Worm (Caenorhabditis elegans) whole organism, L4 larva: ENCODE results near the gene ZK809.8.
A peak's percentile ranks its signal among the peaks of the same experiment; 100 is the strongest.

ENCODE experiments used
- F37D6.2 ChIP-seq: sonication (generic microtip); optimal IDR thresholded peaks from 2 replicates; lab custom pipeline; 2016; ENCODE audit warnings: mild to moderate bottlenecking, missing genetic modification characterization, missing compliant biosample characterization
- T20F7.1 ChIP-seq: fragments of 200-800 bp; sonication (Bioruptor generic); optimal IDR thresholded peaks from 2 replicates; lab custom pipeline; 2018; ENCODE audit warnings: mild to moderate bottlenecking, missing genetic modification characterization, missing compliant biosample characterization
- T26A8.4 ChIP-seq: fragments of 200-800 bp; sonication (Bioruptor generic); IDR thresholded peaks from 2 replicates; pipeline ENCODE4 v1.3.6; 2022; ENCODE audit warnings: missing genetic modification characterization, missing compliant biosample characterization
- Y105C5A.15 ChIP-seq: fragments of 200-800 bp; sonication (Bioruptor generic); IDR thresholded peaks from 2 replicates; pipeline ENCODE4 v1.3.6; 2022; ENCODE audit warnings: missing genetic modification characterization, missing compliant biosample characterization
- Y5F2A.4 ChIP-seq: fragments of 200-800 bp; sonication (Bioruptor generic); optimal IDR thresholded peaks from 2 replicates; lab custom pipeline; 2018; ENCODE audit warnings: mild to moderate bottlenecking, missing genetic modification characterization, missing compliant biosample characterization
- aly-2 ChIP-seq: sonication (generic microtip); optimal IDR thresholded peaks from 2 replicates; lab custom pipeline; 2018; ENCODE audit warnings: missing biosample characterization, missing genetic modification characterization
- arid-1 ChIP-seq: fragments of 200-800 bp; sonication (Bioruptor generic); conservative IDR thresholded peaks from 2 replicates; pipeline ENCODE4 v1.3.6; 2022; ENCODE audit warnings: missing genetic modification reagents, missing genetic modification characterization, missing compliant biosample characterization
- attf-4 ChIP-seq: sonication (generic microtip); optimal IDR thresholded peaks from 3 replicates; lab custom pipeline; 2017; ENCODE audit warnings: missing biosample characterization, missing genetic modification characterization
- ceh-28 ChIP-seq: fragments of 150-350 bp; optimal IDR thresholded peaks from 2 replicates; lab custom pipeline; 2014; ENCODE audit warnings: missing biosample characterization, missing genetic modification reagents, missing genetic modification characterization
- ceh-62 ChIP-seq: sonication (generic microtip); optimal IDR thresholded peaks from 2 replicates; lab custom pipeline; 2017; ENCODE audit warnings: missing biosample characterization, missing genetic modification characterization
- daf-12 ChIP-seq: fragments of 150-350 bp; optimal IDR thresholded peaks from 2 replicates; lab custom pipeline; 2014; ENCODE audit warnings: missing biosample characterization, missing genetic modification reagents, missing genetic modification characterization
- daf-16 ChIP-seq, 3 experiments: sonication (generic microtip); optimal IDR thresholded peaks; 2 replicates each; lab custom pipeline; 2016 to 2017; ENCODE audit warnings: missing genetic modification characterization in 3 of 3, missing genetic modification reagents in 3 of 3, mild to moderate bottlenecking in 2 of 3, missing compliant biosample characterization in 2 of 3, missing biosample characterization in 1 of 3, moderate library complexity in 1 of 3
- dmd-6 ChIP-seq: fragments of 200-800 bp; sonication (Bioruptor generic); IDR thresholded peaks from 2 replicates; pipeline ENCODE4 v1.3.6; 2022; ENCODE audit warnings: missing genetic modification reagents, missing genetic modification characterization, missing compliant biosample characterization
- dmd-8 ChIP-seq: fragments of 200-800 bp; sonication (Bioruptor generic); IDR thresholded peaks from 2 replicates; pipeline ENCODE4 v1.3.6; 2022; ENCODE audit warnings: missing genetic modification characterization, missing compliant biosample characterization
- dve-1 ChIP-seq: sonication (generic microtip); optimal IDR thresholded peaks from 2 replicates; lab custom pipeline; 2017; ENCODE audit warnings: antibody characterized with exemption, mild to moderate bottlenecking, missing genetic modification characterization, missing compliant biosample characterization; ENCODE audit not compliant: insufficient read depth
- egl-43 ChIP-seq: fragments of 200-800 bp; sonication (Bioruptor generic); IDR thresholded peaks from 2 replicates; pipeline ENCODE4 v1.3.6; 2022; ENCODE audit warnings: missing genetic modification reagents, missing genetic modification characterization, missing compliant biosample characterization
- fkh-10 ChIP-seq: fragments of 150-350 bp; optimal IDR thresholded peaks from 2 replicates; lab custom pipeline; 2014; ENCODE audit warnings: missing biosample characterization, missing genetic modification reagents, missing genetic modification characterization
- fos-1 ChIP-seq: fragments of 150-350 bp; optimal IDR thresholded peaks from 2 replicates; lab custom pipeline; 2014; ENCODE audit warnings: missing biosample characterization, missing genetic modification characterization
- gei-8 ChIP-seq: fragments of 200-800 bp; sonication (Bioruptor generic); optimal IDR thresholded peaks from 2 replicates; lab custom pipeline; 2018; ENCODE audit warnings: mild to moderate bottlenecking, missing genetic modification characterization, missing compliant biosample characterization
- hmg-1.1 ChIP-seq: fragments of 200-800 bp; sonication (Bioruptor generic); IDR thresholded peaks from 2 replicates; pipeline ENCODE4 v1.3.6; 2022; ENCODE audit warnings: missing genetic modification reagents, missing genetic modification characterization, missing compliant biosample characterization
- lin-13 ChIP-seq: fragments of 150-350 bp; optimal IDR thresholded peaks from 2 replicates; lab custom pipeline; 2014; ENCODE audit warnings: missing biosample characterization, missing genetic modification reagents, missing genetic modification characterization
- lir-3 ChIP-seq: sonication (generic microtip); optimal IDR thresholded peaks from 2 replicates; lab custom pipeline; 2016; ENCODE audit warnings: mild to moderate bottlenecking, missing genetic modification characterization, missing compliant biosample characterization
- lsy-2 ChIP-seq, 2 experiments: fragments of 150-350 bp in 1 of 2; sonication (generic microtip) in 1 of 2; optimal IDR thresholded peaks; 2 replicates each; lab custom pipeline; 2014 to 2017; ENCODE audit warnings: missing biosample characterization in 2 of 2, missing genetic modification characterization in 2 of 2
- mdl-1 ChIP-seq, 2 experiments: fragments of 150-350 bp in 1 of 2; sonication (generic microtip) in 1 of 2; optimal IDR thresholded peaks; 2 replicates each; lab custom pipeline; 2014 to 2017; ENCODE audit warnings: missing biosample characterization in 2 of 2, missing genetic modification characterization in 2 of 2
- mep-1 ChIP-seq: fragments of 150-350 bp; sonication (generic microtip); optimal IDR thresholded peaks from 3 replicates; lab custom pipeline; 2014; ENCODE audit warnings: missing biosample characterization, missing genetic modification characterization
- mxl-2 ChIP-seq: fragments of 200-800 bp; sonication (Bioruptor generic); conservative IDR thresholded peaks from 2 replicates; pipeline ENCODE4 v1.3.6; 2022; ENCODE audit warnings: missing genetic modification reagents, missing genetic modification characterization, missing compliant biosample characterization
- nhr-11 ChIP-seq: fragments of 150-350 bp; optimal IDR thresholded peaks from 2 replicates; lab custom pipeline; 2014; ENCODE audit warnings: missing biosample characterization, missing genetic modification characterization
- nhr-237 ChIP-seq: sonication (generic microtip); optimal IDR thresholded peaks from 2 replicates; lab custom pipeline; 2017; ENCODE audit warnings: missing biosample characterization, missing genetic modification characterization
- nhr-25 ChIP-seq: sonication (generic microtip); optimal IDR thresholded peaks from 2 replicates; lab custom pipeline; 2017; ENCODE audit warnings: missing genetic modification characterization, mild to moderate bottlenecking, missing compliant biosample characterization, antibody characterized with exemption, moderate library complexity, borderline replicate concordance; ENCODE audit not compliant: insufficient read depth
- nhr-28 ChIP-seq: fragments of 150-350 bp; optimal IDR thresholded peaks from 2 replicates; lab custom pipeline; 2014; ENCODE audit warnings: missing biosample characterization, missing genetic modification characterization
- pha-4 ChIP-seq, 2 experiments: fragments of 150-350 bp in 1 of 2; fragments of 200-800 bp in 1 of 2; sonication (Bioruptor generic) in 1 of 2; IDR thresholded peaks in 1 of 2; optimal IDR thresholded peaks in 1 of 2; 2 replicates each; pipeline versions ENCODE4 v1.3.6 to Lab custom; 2014 to 2022; ENCODE audit warnings: missing genetic modification characterization in 2 of 2, missing genetic modification reagents in 2 of 2, missing biosample characterization in 1 of 2, missing compliant biosample characterization in 1 of 2
- php-3 ChIP-seq: fragments of 200-800 bp; sonication (Bioruptor generic); IDR thresholded peaks from 2 replicates; pipeline ENCODE4 v1.3.6; 2022; ENCODE audit warnings: missing genetic modification reagents, missing genetic modification characterization, missing compliant biosample characterization
- sdz-12 ChIP-seq: fragments of 200-800 bp; sonication (Bioruptor generic); optimal IDR thresholded peaks from 2 replicates; lab custom pipeline; 2018; ENCODE audit warnings: mild to moderate bottlenecking, missing genetic modification characterization, missing compliant biosample characterization
- set-16 ChIP-seq: fragments of 200-800 bp; sonication (Bioruptor generic); IDR thresholded peaks from 2 replicates; pipeline ENCODE4 v1.3.6; 2022; ENCODE audit warnings: missing genetic modification reagents, missing genetic modification characterization, missing compliant biosample characterization
- spr-1 ChIP-seq: sonication (generic microtip); optimal IDR thresholded peaks from 2 replicates; lab custom pipeline; 2016; ENCODE audit warnings: mild to moderate bottlenecking, missing genetic modification characterization, missing compliant biosample characterization
- unc-62 ChIP-seq, 3 experiments: fragments of 150-350 bp in 1 of 3; sonication (generic microtip); optimal IDR thresholded peaks in 2 of 3; peaks in 1 of 3; 1 replicate in 1 of 3; 2 replicates in 2 of 3; lab custom pipeline; 2014 to 2017; ENCODE audit warnings: missing biosample characterization in 3 of 3, missing genetic modification characterization in 3 of 3, missing genetic modification reagents in 3 of 3, missing genotype in 1 of 3
- zag-1 ChIP-seq: fragments of 150-350 bp; optimal IDR thresholded peaks from 2 replicates; lab custom pipeline; 2014; ENCODE audit warnings: missing biosample characterization, missing genetic modification characterization
- zfp-2 ChIP-seq: sonication (generic microtip); optimal IDR thresholded peaks from 2 replicates; lab custom pipeline; 2016; ENCODE audit warnings: mild to moderate bottlenecking, missing genetic modification characterization, missing compliant biosample characterization
- zip-2 ChIP-seq: fragments of 150-350 bp; optimal IDR thresholded peaks from 2 replicates; lab custom pipeline; 2014; ENCODE audit warnings: missing biosample characterization, missing genetic modification characterization
- ztf-11 ChIP-seq: fragments of 150-350 bp; optimal IDR thresholded peaks from 2 replicates; lab custom pipeline; 2014; ENCODE audit warnings: missing biosample characterization, missing genetic modification characterization

ZK809.8 gene

DNA sequence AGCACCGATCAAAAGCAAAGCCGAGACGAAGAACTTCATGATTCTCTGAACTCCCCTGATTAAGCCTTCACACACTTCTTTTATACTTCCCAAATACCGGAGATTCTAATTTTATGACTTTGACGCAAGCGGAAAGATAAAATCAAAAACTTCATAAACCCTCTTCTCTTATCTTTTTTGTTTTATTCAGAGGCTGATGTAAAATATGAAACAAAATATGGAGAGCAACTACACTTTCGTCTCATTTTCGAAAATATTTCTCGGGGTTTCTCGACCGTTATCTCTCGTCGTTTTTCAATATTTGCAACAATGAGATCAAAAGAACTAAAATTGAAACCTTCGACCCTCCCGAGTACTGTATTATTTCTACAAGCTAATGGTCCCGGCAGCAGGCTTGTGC, 25.8 kb downstream of the ZK809.8 start, which contains the start of gene lys-4 (continued):
- TF ChIP-seq fos-1 (tag; lab: Kevin White, UChicago) (no peak), gei-8 (no peak), nhr-28 (peak; percentile 36), zip-2 (tag; lab: Kevin White, UChicago) (no peak), lsy-2 (tag; optimal IDR thresholded peaks at IDR 0.05; lab: Kevin White, UChicago) (no peak), Y5F2A.4 (no peak), daf-12 (tag; lab: Kevin White, UChicago) (no peak), T26A8.4 (GFP tag; lab: Robert Waterston, UW) (no peak), php-3 (GFP tag; lab: Robert Waterston, UW) (no peak), daf-16 (GFP tag; optimal IDR thresholded peaks at IDR 0.05; lab: Kevin White, UChicago) (no peak), daf-16 (tag; optimal IDR thresholded peaks at IDR 0.05; lab: Kevin White, UChicago) (peak; percentile 33), dmd-6 (GFP tag; lab: Robert Waterston, UW) (peak; percentile 40), sdz-12 (GFP tag; lab: Kevin White, UChicago) (no peak), T20F7.1 (GFP tag; lab: Kevin White, UChicago) (no peak), pha-4 (GFP tag; IDR thresholded peaks at IDR 0.05; lab: Robert Waterston, UW) (no peak), pha-4 (tag; optimal IDR thresholded peaks at IDR 0.05; lab: Kevin White, UChicago) (no peak)
- TF ChIP-seq, all 104 proteins: peak for 5

ce11 chrIV:11622336-11622735, 26.5 kb downstream of the ZK809.8 start:
- TF ChIP-seq dve-1 (tag; lab: Kevin White, UChicago) (peak; percentile 2), zfp-2 (tag; lab: Kevin White, UChicago) (no peak), daf-16 (GFP tag; optimal IDR thresholded peaks at IDR 0.05; lab: Kevin White, UChicago) (no peak), daf-16 (tag; optimal IDR thresholded peaks at IDR 0.05; lab: Kevin White, UChicago) (peak; percentile 61), unc-62 (GFP tag; optimal IDR thresholded peaks at IDR 0.05 in 1 of 2; lab: Kevin White, UChicago) (peak in 1 of 2 experiments; percentile 62), unc-62 (tag; optimal IDR thresholded peaks at IDR 0.05; lab: Kevin White, UChicago) (no peak)

- TF ChIP-seq attf-4 (tag; lab: Kevin White, UChicago) (no peak), dve-1 (tag; lab: Kevin White, UChicago) (no peak), mep-1 (tag; lab: Kevin White, UChicago) (no peak), sdz-12 (GFP tag; lab: Kevin White, UChicago) (no peak), Y105C5A.15 (no peak), fkh-10 (GFP tag; lab: Kevin White, UChicago) (no peak), nhr-11 (tag; lab: Kevin White, UChicago) (no peak), zag-1 (tag; lab: Kevin White, UChicago) (no peak)
These were observed 28.0 kb downstream of the ZK809.8 start, which contains the start of gene dsl-5 for ce11 chrIV:11620909-11621308. Gene dsl-5, minus strand, starts transcription at chrIV:11621009.

DNA sequence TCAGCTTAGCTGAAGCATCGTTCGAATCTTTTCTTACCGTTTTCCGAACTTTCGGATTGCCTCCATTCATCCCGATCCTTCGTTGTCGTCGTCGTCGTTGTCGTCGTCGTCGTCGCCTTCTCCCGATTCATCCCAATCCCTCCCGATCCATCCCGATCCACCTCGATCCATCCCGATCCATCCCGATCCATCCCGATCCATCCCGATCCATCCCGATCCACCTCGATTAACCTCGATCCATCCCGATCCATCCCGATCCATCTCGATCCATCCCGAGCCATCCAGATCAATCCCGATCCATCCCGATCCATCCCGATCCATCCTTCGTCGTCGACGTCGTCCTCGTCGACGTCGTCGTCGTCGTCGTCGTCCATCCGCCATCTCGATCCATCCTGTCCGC, 32.3 kb downstream of the ZK809.8 start:
- peak; percentile 97 for TF ChIP-seq set-16 (GFP tag; lab: Robert Waterston, UW)
- peak; percentile 60; the same call in 1 of the 2 replicates for TF ChIP-seq mxl-2 (GFP tag; lab: Robert Waterston, UW)
- TF ChIP-seq egl-43 (GFP tag; lab: Robert Waterston, UW) = peak; percentile 63; the same call in 1 of the 2 replicates

- TF ChIP-seq spr-1 (no peak), dmd-6 (GFP tag; lab: Robert Waterston, UW) (no peak), lsy-2 (tag; optimal IDR thresholded peaks at IDR 0.05; lab: Kevin White, UChicago) (peak in 1 of 2 experiments; percentile 72), hmg-1.1 (GFP tag; lab: Robert Waterston, UW) (no peak), ceh-62 (no peak), ztf-11 (tag; lab: Kevin White, UChicago) (no peak), dmd-8 (GFP tag; lab: Robert Waterston, UW) (no peak), aly-2 (tag; lab: Kevin White, UChicago) (no peak), T20F7.1 (GFP tag; lab: Kevin White, UChicago) (peak; percentile 3), nhr-25 (tag; lab: Kevin White, UChicago) (no peak), F37D6.2 (tag; lab: Kevin White, UChicago) (no peak), mdl-1 (tag; optimal IDR thresholded peaks at IDR 0.05; lab: Kevin White, UChicago) (peak in 1 of 2 experiments; percentile 77), lin-13 (GFP tag; lab: Kevin White, UChicago) (no peak), ceh-28 (tag; lab: Kevin White, UChicago) (no peak), lir-3 (tag; lab: Kevin White, UChicago) (no peak), pha-4 (GFP tag; IDR thresholded peaks at IDR 0.05; lab: Robert Waterston, UW) (no peak), pha-4 (tag; optimal IDR thresholded peaks at IDR 0.05; lab: Kevin White, UChicago) (peak; percentile 51), arid-1 (GFP tag; lab: Robert Waterston, UW) (no peak), nhr-237 (tag; lab: Kevin White, UChicago) (no peak), daf-16 (GFP tag; optimal IDR thresholded peaks at IDR 0.05; lab: Kevin White, UChicago) (no peak), daf-16 (tag; optimal IDR thresholded peaks at IDR 0.05; lab: Kevin White, UChicago) (peak; percentile 57), nhr-28 (peak; percentile 31)
These were observed 44.0 kb downstream of the ZK809.8 start, which contains the start of the genes ragc-1 and Y24F12A.1 for ce11 chrIV:11604909-11605308. Gene ragc-1, minus strand, starts transcription at chrIV:11604933. Gene Y24F12A.1, plus strand, starts transcription at chrIV:11605254.
